Fruit fly (Drosophila melanogaster): Measurements from ENCODE around the gene CG18666.

The CG18666 gene

DNA sequence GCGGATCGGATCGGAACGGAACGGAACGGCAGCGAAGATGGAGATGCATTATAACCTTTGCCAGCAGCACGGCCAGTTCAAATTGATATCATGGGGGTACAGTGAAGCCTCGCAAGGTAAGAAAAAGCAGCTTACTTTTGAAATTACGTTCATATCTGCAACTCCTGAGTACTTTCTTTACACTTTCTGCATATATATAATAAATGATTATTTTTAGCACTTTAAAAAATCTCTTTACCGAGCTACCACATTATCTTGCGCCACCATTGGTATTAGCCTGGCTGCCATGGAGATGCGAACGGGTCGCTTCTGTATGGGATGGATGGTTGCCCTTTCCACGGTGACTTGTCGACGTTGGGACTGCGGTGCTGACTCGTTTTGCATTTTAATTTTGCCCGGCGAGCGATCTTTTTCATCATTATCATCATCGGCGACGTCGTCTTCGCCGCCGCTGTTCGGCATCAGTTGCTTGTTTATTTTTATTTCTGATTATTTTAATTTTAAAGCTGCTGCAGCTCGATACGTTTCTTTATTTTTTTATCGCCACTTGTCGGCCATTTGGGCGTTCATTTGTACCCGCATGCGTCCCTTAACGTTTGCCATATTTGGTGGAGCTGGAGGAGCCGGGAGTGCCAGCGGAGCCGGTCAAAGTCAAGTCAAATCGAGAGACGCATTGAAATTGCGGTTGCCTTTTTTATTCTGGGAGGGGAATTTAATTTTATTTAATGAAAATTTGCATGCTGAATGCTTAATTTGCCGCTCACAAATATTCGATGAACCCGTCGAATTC is 18.6 kb downstream of the CG18666 start (continued):
- TF ChIP-seq kay (GFP tag; optimal IDR thresholded peaks at IDR 0.05) (no peak), sisA (GFP tag; IDR thresholded peaks at IDR 0.05) (0 out of 2 replicates have a peak, but pooled peaks have one; percentile 37), sr (GFP tag; IDR thresholded peaks at IDR 0.05) (0 out of 3 replicates have a peak, but pooled peaks have one; percentile 11), CG12219 (GFP tag; optimal IDR thresholded peaks at IDR 0.05) (no peak), CG5180 (GFP tag; optimal IDR thresholded peaks at IDR 0.05) (no peak), h (optimal IDR thresholded peaks at IDR 0.05) (no peak), Antp (GFP tag; optimal IDR thresholded peaks at IDR 0.05) (no peak), Ravus (GFP tag; IDR thresholded peaks at IDR 0.05) (no peak), Lpt (GFP tag; optimal IDR thresholded peaks at IDR 0.05) (no peak), CG6765 (GFP tag; optimal IDR thresholded peaks at IDR 0.05) (no peak), so (GFP tag; IDR thresholded peaks at IDR 0.05) (0 out of 3 replicates have a peak, but pooled peaks have one; percentile 38), CG4328 (GFP tag; optimal IDR thresholded peaks at IDR 0.05) (no peak), Fer2 (tag; optimal IDR thresholded peaks at IDR 0.05) (no peak), CG9817 (tag; optimal IDR thresholded peaks at IDR 0.05) (no peak), sens-2 (GFP tag; IDR thresholded peaks at IDR 0.05) (no peak), CG2889 (GFP tag; IDR thresholded peaks at IDR 0.05) (no peak), pan (optimal IDR thresholded peaks at IDR 0.05) (no peak), pan (GFP tag; optimal IDR thresholded peaks at IDR 0.05 in 1 of 2, IDR thresholded peaks at IDR 0.05 in 1 of 2) (peak in 1 of 2 experiments; percentile 75), unpg (GFP tag; optimal IDR thresholded peaks at IDR 0.05) (peak; percentile 28), CG2875 (GFP tag; optimal IDR thresholded peaks at IDR 0.05) (no peak), bsh (GFP tag; optimal IDR thresholded peaks at IDR 0.05) (peak in 1 of 2 experiments; percentile 29), tgo (GFP tag; IDR thresholded peaks at IDR 0.05) (0 out of 3 replicates have a peak, but pooled peaks have one; percentile 26), CG6689 (GFP tag; IDR thresholded peaks at IDR 0.05) (no peak), ato (GFP tag; IDR thresholded peaks at IDR 0.05; ENCODE audit: partially characterized antibody) (no peak), row (GFP tag; IDR thresholded peaks at IDR 0.05) (peak; percentile 65), H2.0 (GFP tag; IDR thresholded peaks at IDR 0.05) (peak; percentile 58; the same call in 1 of the 2 replicates), E2f1 (GFP tag; IDR thresholded peaks at IDR 0.05) (0 out of 2 replicates have a peak, but pooled peaks have one; percentile 15), Atf3 (GFP tag; optimal IDR thresholded peaks at IDR 0.05) (no peak), CG15073 (GFP tag; optimal IDR thresholded peaks at IDR 0.05) (no peak), HmgZ (tag; optimal IDR thresholded peaks at IDR 0.05) (no peak), vvl (GFP tag; IDR thresholded peaks at IDR 0.05) (peak; percentile 27; the same call in 1 of the 2 replicates), peb (GFP tag; IDR thresholded peaks at IDR 0.05) (no peak), Hr3 (GFP tag; optimal IDR thresholded peaks at IDR 0.05) (no peak), HLHmδ (GFP tag; optimal IDR thresholded peaks at IDR 0.05) (no peak), repo (GFP tag; optimal IDR thresholded peaks at IDR 0.05) (no peak), Camta (GFP tag; optimal IDR thresholded peaks at IDR 0.05) (no peak), Hr78 (GFP tag; optimal IDR thresholded peaks at IDR 0.05) (peak in 1 of 2 experiments; percentile 62), CG30020 (tag; optimal IDR thresholded peaks at IDR 0.05) (no peak), Six4 (GFP tag; optimal IDR thresholded peaks at IDR 0.05) (no peak), hkb (optimal IDR thresholded peaks at IDR 0.05) (no peak), hkb (GFP tag; IDR thresholded peaks at IDR 0.05) (peak; percentile 57), phol (tag; optimal IDR thresholded peaks at IDR 0.05) (peak; percentile 12), HLH3B (GFP tag; IDR thresholded peaks at IDR 0.05) (peak; percentile 67), dmrt99B (tag; optimal IDR thresholded peaks at IDR 0.05) (peak; percentile 57), CG31224 (GFP tag; IDR thresholded peaks at IDR 0.05) (no peak), grau (tag; optimal IDR thresholded peaks at IDR 0.05) (peak; percentile 74), CG2678 (tag; optimal IDR thresholded peaks at IDR 0.05) (peak; percentile 33), CG2712 (tag; optimal IDR thresholded peaks at IDR 0.05) (peak; percentile 2), CG4404 (GFP tag; IDR thresholded peaks at IDR 0.05) (no peak), CG17802 (tag; optimal IDR thresholded peaks at IDR 0.05) (no peak)

All from whole organism, embryonic.